Worm (Caenorhabditis elegans) whole organism, young adult: ENCODE data around the gene nhr-187.

Experiments used
- F37B4.10 ChIP-seq: fragments of 200-800 bp; sonication (Bioruptor generic); IDR thresholded peaks from 2 replicates; pipeline ENCODE4 v1.3.6; 2022; ENCODE audit warnings: missing genetic modification characterization, missing compliant biosample characterization
- Y53F4B.3 ChIP-seq: fragments of 200-800 bp; sonication (Bioruptor generic); IDR thresholded peaks from 2 replicates; pipeline ENCODE4 v1.3.6; 2022; ENCODE audit warnings: missing genetic modification reagents, missing genetic modification characterization, missing compliant biosample characterization
- akir-1 ChIP-seq: fragments of 200-800 bp; sonication (Bioruptor generic); optimal IDR thresholded peaks from 2 replicates; lab custom pipeline; 2018; ENCODE audit warnings: mild to moderate bottlenecking, missing genetic modification characterization, moderate library complexity, missing compliant biosample characterization
- hlh-12 ChIP-seq: sonication (generic microtip); optimal IDR thresholded peaks from 2 replicates; lab custom pipeline; 2016; ENCODE audit warnings: missing genetic modification characterization, missing compliant biosample characterization
- lag-1 ChIP-seq: fragments of 200-800 bp; sonication (Bioruptor generic); IDR thresholded peaks from 2 replicates; pipeline ENCODE4 v1.3.6; 2022; ENCODE audit warnings: missing genetic modification reagents, missing genetic modification characterization, missing compliant biosample characterization
- let-607 ChIP-seq, 2 experiments: fragments of 200-800 bp in 1 of 2; sonication (Bioruptor generic) in 1 of 2; sonication (generic microtip) in 1 of 2; optimal IDR thresholded peaks; 2 replicates each; lab custom pipeline; 2016 to 2018; ENCODE audit warnings: mild to moderate bottlenecking in 2 of 2, missing compliant biosample characterization in 2 of 2, missing genetic modification characterization in 2 of 2, moderate library complexity in 2 of 2, missing genotype in 1 of 2
- lsy-27 ChIP-seq: sonication (generic microtip); optimal IDR thresholded peaks from 2 replicates; lab custom pipeline; 2017; ENCODE audit warnings: missing genetic modification characterization, mild to moderate bottlenecking, missing compliant biosample characterization, antibody characterized with exemption, missing genotype, borderline replicate concordance; ENCODE audit not compliant: insufficient read depth
- mxl-1 ChIP-seq: sonication (generic microtip); optimal IDR thresholded peaks from 2 replicates; lab custom pipeline; 2016; ENCODE audit warnings: missing genetic modification characterization, missing compliant biosample characterization
- nhr-120 ChIP-seq: fragments of 200-800 bp; sonication (Bioruptor generic); IDR thresholded peaks from 2 replicates; pipeline ENCODE4 v1.3.6; 2022; ENCODE audit warnings: missing genetic modification characterization, missing compliant biosample characterization
- sptf-2 ChIP-seq: fragments of 200-800 bp; sonication (Bioruptor generic); optimal IDR thresholded peaks from 2 replicates; lab custom pipeline; 2018; ENCODE audit warnings: mild to moderate bottlenecking, missing genetic modification characterization, missing compliant biosample characterization
- unc-130 ChIP-seq: sonication (generic microtip); optimal IDR thresholded peaks from 2 replicates; lab custom pipeline; 2016; ENCODE audit warnings: missing genetic modification reagents, missing genetic modification characterization, missing compliant biosample characterization

DNA sequence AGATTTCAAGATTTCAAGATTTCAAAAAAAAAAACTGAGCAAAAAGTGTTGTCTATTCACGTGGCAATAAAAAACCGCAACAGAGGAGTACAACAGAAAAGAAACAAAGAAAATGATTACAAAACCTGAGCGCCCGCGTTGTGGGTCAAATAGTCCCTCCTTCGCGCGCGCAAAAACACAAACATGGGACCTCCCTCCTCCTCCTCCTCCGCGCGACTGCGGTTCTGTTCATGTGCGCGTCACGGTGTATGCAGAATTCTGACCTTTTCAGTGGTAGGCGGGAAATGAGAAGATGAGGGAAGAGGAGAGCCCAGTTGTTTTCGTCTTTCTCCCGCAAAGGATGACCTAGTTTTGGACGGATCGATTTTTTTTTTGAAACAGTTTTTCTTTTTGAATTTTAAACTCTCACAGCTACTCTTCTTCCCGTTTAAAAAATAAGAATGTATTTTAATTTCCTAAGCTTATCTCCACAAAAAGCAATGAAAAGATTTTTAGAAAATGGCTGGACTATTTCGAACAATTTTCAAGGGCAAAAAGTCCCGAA lies 29.7 kb upstream of the nhr-187 start, which contains the start of gene C17E7.4:
- no peak for TF ChIP-seq nhr-120 (GFP tag; lab: Robert Waterston, UW)
- no peak for TF ChIP-seq let-607 (tag; optimal IDR thresholded peaks at IDR 0.05; lab: Kevin White, UChicago)
- TF ChIP-seq sptf-2 = no peak
- no peak for TF ChIP-seq lsy-27
- no peak for TF ChIP-seq unc-130
- TF ChIP-seq lag-1 (GFP tag; lab: Robert Waterston, UW) = no peak
- no peak for TF ChIP-seq mxl-1 (tag; lab: Kevin White, UChicago)
- TF ChIP-seq Y53F4B.3 (GFP tag; lab: Robert Waterston, UW) = no peak
- no peak for TF ChIP-seq F37B4.10 (GFP tag; lab: Robert Waterston, UW)
- no peak for TF ChIP-seq akir-1 (GFP tag; lab: Kevin White, UChicago)
- no peak for TF ChIP-seq hlh-12
